Fruit fly (Drosophila melanogaster) whole organism, wandering third instar larva: ENCODE data around the gene CG6415.

Experiments
- Abd-B ChIP-seq: fragments of >200 bp; optimal IDR thresholded peaks from 2 replicates; lab custom pipeline; 2017; ENCODE audit warnings: missing biosample characterization, missing genetic modification characterization
- CG32264 ChIP-seq: fragments of 200-800 bp; sonication (Bioruptor generic); optimal IDR thresholded peaks from 2 replicates; lab custom pipeline; 2016; ENCODE audit warnings: missing biosample characterization, missing genetic modification characterization
- CG9705 ChIP-seq: fragments of 200-800 bp; sonication (Bioruptor generic); optimal IDR thresholded peaks from 2 replicates; lab custom pipeline; 2018; ENCODE audit warnings: missing biosample characterization, mild to moderate bottlenecking, missing genetic modification characterization
- CrebA ChIP-seq: fragments of 200-800 bp; sonication (Bioruptor generic); optimal IDR thresholded peaks from 2 replicates; lab custom pipeline; 2016; ENCODE audit warnings: missing biosample characterization, mild to moderate bottlenecking, missing genetic modification characterization, borderline replicate concordance
- Dfd ChIP-seq: fragments of >200 bp; optimal IDR thresholded peaks from 2 replicates; lab custom pipeline; 2017; ENCODE audit warnings: missing biosample characterization, missing genetic modification characterization
- Dif ChIP-seq: fragments of 200-275, 200-300 bp; sonication (Bioruptor generic); optimal IDR thresholded peaks from 2 replicates; lab custom pipeline; 2018; ENCODE audit warnings: missing biosample characterization, missing genetic modification characterization; ENCODE audit not compliant: partially characterized antibody
- GATAd ChIP-seq: sonication (Bioruptor generic); optimal IDR thresholded peaks from 2 replicates; lab custom pipeline; 2016; ENCODE audit warnings: missing biosample characterization, missing genetic modification characterization
- HLH106 ChIP-seq: fragments of 200-800 bp; optimal IDR thresholded peaks from 3 replicates; lab custom pipeline; 2019; ENCODE audit warnings: missing biosample characterization, mild to moderate bottlenecking, missing genetic modification characterization, moderate library complexity
- Hnf4 ChIP-seq: fragments of 200-800 bp; sonication (Bioruptor generic); optimal IDR thresholded peaks from 2 replicates; lab custom pipeline; 2016; ENCODE audit warnings: missing biosample characterization, mild to moderate bottlenecking, missing genetic modification characterization
- Hr78 ChIP-seq: fragments of >200 bp; optimal IDR thresholded peaks from 2 replicates; lab custom pipeline; 2017; ENCODE audit warnings: missing biosample characterization, missing genetic modification characterization
- Hr83 ChIP-seq: fragments of 200-300 bp; sonication (Bioruptor generic); optimal IDR thresholded peaks from 2 replicates; lab custom pipeline; 2016; ENCODE audit warnings: missing biosample characterization, mild to moderate bottlenecking, missing genetic modification characterization, moderate library complexity; ENCODE audit not compliant: poor library complexity, severe bottlenecking
- Jra ChIP-seq: sonication (Bioruptor generic); optimal IDR thresholded peaks from 2 replicates; lab custom pipeline; 2016; ENCODE audit warnings: missing biosample characterization, missing genetic modification characterization
- Mio ChIP-seq: sonication (Bioruptor generic); optimal IDR thresholded peaks from 2 replicates; lab custom pipeline; 2016; ENCODE audit warnings: missing biosample characterization, missing genetic modification characterization
- Myc ChIP-seq: fragments of >200 bp; optimal IDR thresholded peaks from 2 replicates; lab custom pipeline; 2017
- N ChIP-seq: fragments of >200 bp; optimal IDR thresholded peaks from 2 replicates; lab custom pipeline; 2018; ENCODE audit warnings: missing biosample characterization, missing external identifiers, missing genetic modification characterization
- OdsH ChIP-seq: fragments of 200-800 bp; sonication (Bioruptor generic); optimal IDR thresholded peaks from 2 replicates; lab custom pipeline; 2016; ENCODE audit warnings: missing biosample characterization, mild to moderate bottlenecking, missing genetic modification characterization
- Rel ChIP-seq, 2 experiments: fragments of 200-800 bp; sonication (Bioruptor generic) in 1 of 2; optimal IDR thresholded peaks; 2 replicates in 1 of 2; 3 replicates in 1 of 2; lab custom pipeline; 2016 to 2019; ENCODE audit warnings: mild to moderate bottlenecking in 2 of 2, missing biosample characterization in 2 of 2, missing genetic modification characterization in 2 of 2, moderate library complexity in 1 of 2
- Sp1 ChIP-seq: fragments of 200-800 bp; sonication (Bioruptor generic); optimal IDR thresholded peaks from 3 replicates; lab custom pipeline; 2019; ENCODE audit warnings: missing biosample characterization, mild to moderate bottlenecking, missing genetic modification characterization, moderate library complexity
- Vsx2 ChIP-seq: fragments of 200-300, 225-300 bp; sonication (Bioruptor generic); optimal IDR thresholded peaks from 2 replicates; lab custom pipeline; 2018; ENCODE audit warnings: missing biosample characterization, missing genetic modification characterization; ENCODE audit not compliant: partially characterized antibody
- br ChIP-seq: fragments of 200-800 bp; sonication (Bioruptor generic); optimal IDR thresholded peaks from 2 replicates; lab custom pipeline; 2016; ENCODE audit warnings: missing biosample characterization, missing genetic modification characterization
- brk ChIP-seq: fragments of 200-800 bp; sonication (Bioruptor generic); optimal IDR thresholded peaks from 2 replicates; lab custom pipeline; 2016; ENCODE audit warnings: missing biosample characterization, mild to moderate bottlenecking, missing genetic modification characterization
- dl ChIP-seq, 2 experiments: fragments of 175-275, 200-275 bp in 1 of 2; fragments of 200-275 bp in 1 of 2; sonication (Bioruptor generic); optimal IDR thresholded peaks; lab custom pipeline; 2018; ENCODE audit warnings: mild to moderate bottlenecking in 2 of 2, missing biosample characterization in 2 of 2, missing genetic modification characterization in 2 of 2, moderate library complexity in 2 of 2; ENCODE audit not compliant: partially characterized antibody in 2 of 2, insufficient read depth in 1 of 2
- dmrt93B ChIP-seq: fragments of 200-800 bp; sonication (Bioruptor generic); optimal IDR thresholded peaks from 2 replicates; lab custom pipeline; 2018; ENCODE audit warnings: missing biosample characterization, mild to moderate bottlenecking, missing genetic modification characterization
- dsf ChIP-seq: sonication (Bioruptor generic); optimal IDR thresholded peaks from 2 replicates; lab custom pipeline; 2016; ENCODE audit warnings: missing biosample characterization, missing genetic modification characterization, borderline replicate concordance
- ey ChIP-seq: fragments of 200-800 bp; sonication (Bioruptor generic); optimal IDR thresholded peaks from 2 replicates; lab custom pipeline; 2016; ENCODE audit warnings: missing biosample characterization, missing genetic modification characterization
- foxo ChIP-seq, 2 experiments: fragments of 200-800 bp; sonication (Bioruptor generic); optimal IDR thresholded peaks; 2 replicates in 1 of 2; 3 replicates in 1 of 2; lab custom pipeline; 2016 to 2017; ENCODE audit warnings: missing biosample characterization in 2 of 2, missing genetic modification characterization in 2 of 2
- fru ChIP-seq: fragments of 200-800 bp; sonication (Bioruptor generic); optimal IDR thresholded peaks from 3 replicates; lab custom pipeline; 2016; ENCODE audit warnings: missing biosample characterization, mild to moderate bottlenecking, missing genetic modification characterization
- h ChIP-seq: fragments of 200-800 bp; sonication (Bioruptor generic); optimal IDR thresholded peaks from 3 replicates; lab custom pipeline; 2016; ENCODE audit warnings: missing biosample characterization, mild to moderate bottlenecking, missing genetic modification characterization
- jim ChIP-seq: fragments of 175-275, 200-325 bp; sonication (Bioruptor generic); optimal IDR thresholded peaks from 2 replicates; lab custom pipeline; 2016; ENCODE audit warnings: missing biosample characterization, mild to moderate bottlenecking, missing genetic modification characterization
- lola ChIP-seq: fragments of >200 bp; optimal IDR thresholded peaks from 2 replicates; lab custom pipeline; 2017; ENCODE audit warnings: missing biosample characterization, missing genetic modification characterization
- pan ChIP-seq: fragments of >200 bp; optimal IDR thresholded peaks from 2 replicates; lab custom pipeline; 2017
- psq ChIP-seq: fragments of 200-800 bp; sonication (Bioruptor generic); optimal IDR thresholded peaks from 3 replicates; lab custom pipeline; 2017; ENCODE audit warnings: missing biosample characterization, mild to moderate bottlenecking, missing genetic modification characterization, moderate library complexity
- rgr ChIP-seq: fragments of 200-800 bp; sonication (Bioruptor generic); optimal IDR thresholded peaks from 3 replicates; lab custom pipeline; 2016; ENCODE audit warnings: missing biosample characterization, mild to moderate bottlenecking, missing genetic modification characterization
- sage ChIP-seq: fragments of 200-800 bp; sonication (Bioruptor generic); optimal IDR thresholded peaks from 2 replicates; lab custom pipeline; 2016; ENCODE audit warnings: missing biosample characterization, mild to moderate bottlenecking, missing genetic modification characterization
- sv ChIP-seq: fragments of 200-800 bp; sonication (Bioruptor generic); optimal IDR thresholded peaks from 3 replicates; lab custom pipeline; 2016; ENCODE audit warnings: missing biosample characterization, missing genetic modification characterization
- tai ChIP-seq: sonication (Bioruptor generic); optimal IDR thresholded peaks from 2 replicates; lab custom pipeline; 2016; ENCODE audit warnings: missing biosample characterization, missing genetic modification characterization
- usp ChIP-seq: fragments of >200 bp; optimal IDR thresholded peaks from 2 replicates; lab custom pipeline; 2017; ENCODE audit warnings: missing biosample characterization, missing genetic modification characterization
- woc ChIP-seq: sonication (Bioruptor generic); optimal IDR thresholded peaks from 2 replicates; lab custom pipeline; 2016; ENCODE audit warnings: missing biosample characterization, mild to moderate bottlenecking, missing genetic modification characterization

CG6415 gene

DNA sequence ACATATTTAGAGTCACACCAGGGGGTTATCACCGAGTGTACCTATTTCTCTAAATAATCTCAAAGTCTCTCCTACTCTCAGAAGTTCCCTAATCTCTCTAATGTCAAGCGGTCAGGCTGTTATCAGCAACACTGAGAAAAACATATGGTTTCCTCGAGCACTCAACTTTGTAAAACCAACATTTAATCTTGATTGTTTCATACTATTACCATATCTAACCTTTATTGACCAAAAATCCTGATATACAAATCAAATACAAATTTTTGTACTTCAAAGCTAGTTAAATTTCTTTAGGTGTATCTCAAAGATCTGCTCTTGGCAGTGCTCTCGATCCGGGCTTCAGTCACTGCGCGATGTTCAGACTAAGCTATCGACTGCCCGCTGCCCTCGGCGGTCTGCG is at the start of gene CG6415:
Gene CG6415 (plus strand): TSS at position 341 of the 400 bp plus-strand sequence.
- no peak for TF ChIP-seq Vsx2 (GFP tag; lab: Kevin White, UChicago)
- TF ChIP-seq Rel (GFP tag; optimal IDR thresholded peaks at IDR 0.05; lab: Kevin White, UChicago), result no peak
- peak; percentile 40 for TF ChIP-seq Rel (tag; optimal IDR thresholded peaks at IDR 0.05; lab: Kevin White, UChicago)
- no peak for TF ChIP-seq GATAd (GFP tag; lab: Kevin White, UChicago)
- no peak for TF ChIP-seq Dfd
- TF ChIP-seq CG9705, result no peak
- peak; percentile 39 for TF ChIP-seq Jra
- TF ChIP-seq Hnf4, result peak; percentile 76
- peak; percentile 84 for TF ChIP-seq OdsH (GFP tag; lab: Kevin White, UChicago)
- TF ChIP-seq rgr (GFP tag; lab: Kevin White, UChicago), result peak; percentile 86
- TF ChIP-seq psq (GFP tag; lab: Kevin White, UChicago), result peak; percentile 55
- TF ChIP-seq dsf, result no peak
- TF ChIP-seq Dif (GFP tag; lab: Kevin White, UChicago), result no peak
- no peak for TF ChIP-seq tai (GFP tag; lab: Kevin White, UChicago)
- no peak for TF ChIP-seq usp (GFP tag; lab: Kevin White, UChicago)
- peak; percentile 52 for TF ChIP-seq sv (GFP tag; lab: Kevin White, UChicago)
- no peak for TF ChIP-seq Abd-B
- TF ChIP-seq br (GFP tag; lab: Kevin White, UChicago), result peak; percentile 81
- peak; percentile 86 for TF ChIP-seq fru (GFP tag; lab: Kevin White, UChicago)
- TF ChIP-seq pan, result no peak
- TF ChIP-seq dl (GFP tag; optimal IDR thresholded peaks at IDR 0.05; lab: Kevin White, UChicago; ENCODE audit: insufficient read depth in 1 of 2, partially characterized antibody in 2 of 2), result no peak
- TF ChIP-seq CrebA (GFP tag; lab: Kevin White, UChicago), result no peak
- TF ChIP-seq ey (GFP tag; lab: Kevin White, UChicago), result peak; percentile 85
- TF ChIP-seq Hr83, result no peak
- TF ChIP-seq HLH106 (tag; lab: Kevin White, UChicago), result peak; percentile 82
- TF ChIP-seq sage (GFP tag; lab: Kevin White, UChicago), result no peak
- TF ChIP-seq brk (GFP tag; lab: Kevin White, UChicago), result peak; percentile 47
- no peak for TF ChIP-seq Hr78
- TF ChIP-seq CG32264, result peak; percentile 38
- TF ChIP-seq dmrt93B (GFP tag; lab: Kevin White, UChicago), result peak; percentile 56
- no peak for TF ChIP-seq Mio
- peak; percentile 35 for TF ChIP-seq woc (GFP tag; lab: Kevin White, UChicago)
- peak; percentile 9 to 81 for TF ChIP-seq foxo (GFP tag; optimal IDR thresholded peaks at IDR 0.05; lab: Kevin White, UChicago)
- TF ChIP-seq lola (GFP tag; lab: Kevin White, UChicago), result no peak
- peak; percentile 92 for TF ChIP-seq h (GFP tag; lab: Kevin White, UChicago)
- TF ChIP-seq N (GFP tag; lab: Kevin White, UChicago), result no peak
- TF ChIP-seq jim (GFP tag; lab: Kevin White, UChicago), result no peak
- TF ChIP-seq Myc, result no peak
- peak; percentile 67 for TF ChIP-seq Sp1 (GFP tag; lab: Kevin White, UChicago)

DNA sequence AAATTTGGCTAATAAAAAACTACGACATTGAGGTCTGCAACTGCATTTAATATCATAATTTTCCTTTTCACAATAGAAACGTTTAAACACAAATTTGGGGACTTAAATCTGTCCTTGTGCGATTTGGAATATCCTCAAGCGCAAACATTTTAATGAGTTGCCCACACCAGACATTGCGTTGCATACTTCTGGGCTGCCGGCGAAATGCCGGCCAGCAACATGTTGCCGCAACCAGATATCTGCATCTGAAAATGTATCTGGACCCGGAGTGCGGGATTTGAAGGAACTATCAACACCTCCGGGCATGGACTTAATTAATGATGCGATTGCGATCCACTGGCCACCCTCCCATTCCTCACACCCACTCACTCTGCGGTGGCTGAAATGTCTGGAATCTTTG is 48.9 kb upstream of the CG6415 start:
- TF ChIP-seq CG32264 (no peak), lola (GFP tag; lab: Kevin White, UChicago) (no peak), foxo (GFP tag; optimal IDR thresholded peaks at IDR 0.05; lab: Kevin White, UChicago) (no peak), h (GFP tag; lab: Kevin White, UChicago) (no peak), CG9705 (no peak), fru (GFP tag; lab: Kevin White, UChicago) (no peak), Dfd (no peak), br (GFP tag; lab: Kevin White, UChicago) (no peak), tai (GFP tag; lab: Kevin White, UChicago) (no peak), pan (no peak), ey (GFP tag; lab: Kevin White, UChicago) (no peak), dsf (no peak), Rel (GFP tag; optimal IDR thresholded peaks at IDR 0.05; lab: Kevin White, UChicago) (no peak), Rel (tag; optimal IDR thresholded peaks at IDR 0.05; lab: Kevin White, UChicago) (no peak), Mio (no peak), sv (GFP tag; lab: Kevin White, UChicago) (no peak), usp (GFP tag; lab: Kevin White, UChicago) (no peak), N (GFP tag; lab: Kevin White, UChicago) (no peak), psq (GFP tag; lab: Kevin White, UChicago) (no peak), HLH106 (tag; lab: Kevin White, UChicago) (no peak)
